Fruit fly (Drosophila melanogaster) whole organism, embryonic: Measurements from ENCODE around the gene sunz.

Experiments used
- BtbVII ChIP-seq: fragments of 200-800 bp; sonication (Bioruptor generic); optimal IDR thresholded peaks from 3 replicates; lab custom pipeline; 2017; ENCODE audit warnings: missing biosample characterization, mild to moderate bottlenecking, missing genetic modification characterization
- CG10267 ChIP-seq: fragments of 200-800 bp; sonication (Bioruptor generic); optimal IDR thresholded peaks from 2 replicates; lab custom pipeline; 2018; ENCODE audit warnings: missing biosample characterization, mild to moderate bottlenecking, missing genetic modification characterization, moderate library complexity
- CG11093 ChIP-seq: fragments of 200-800 bp; sonication (Bioruptor generic); IDR thresholded peaks from 3 replicates; pipeline ENCODE4 v1.3.6; 2022; ENCODE audit warnings: missing biosample characterization, missing genetic modification characterization
- CG11247 ChIP-seq: fragments of 200-800 bp; sonication (Bioruptor generic); IDR thresholded peaks from 2 replicates; pipeline ENCODE4 v1.3.6; 2022; ENCODE audit warnings: missing biosample characterization, missing genetic modification characterization
- CG11696 ChIP-seq: fragments of 200-800 bp; sonication (Bioruptor generic); IDR thresholded peaks from 2 replicates; pipeline ENCODE4 v1.3.6; 2022; ENCODE audit warnings: missing biosample characterization, missing genetic modification characterization
- CG13123 ChIP-seq: fragments of 200-800 bp; sonication (Bioruptor generic); optimal IDR thresholded peaks from 2 replicates; lab custom pipeline; 2016; ENCODE audit warnings: missing biosample characterization, missing genetic modification characterization
- CG13287 ChIP-seq: fragments of 200-800 bp; sonication (Bioruptor generic); IDR thresholded peaks from 2 replicates; pipeline ENCODE4 v1.3.6; 2022; ENCODE audit warnings: missing biosample characterization, missing genetic modification characterization; ENCODE audit not compliant: partially characterized antibody
- CG15479 ChIP-seq: fragments of 200-800 bp; sonication (Bioruptor generic); optimal IDR thresholded peaks from 3 replicates; lab custom pipeline; 2019; ENCODE audit warnings: missing biosample characterization, mild to moderate bottlenecking, missing genetic modification characterization, moderate library complexity
- CG17802 ChIP-seq: fragments of 200-800 bp; sonication (Bioruptor generic); optimal IDR thresholded peaks from 2 replicates; lab custom pipeline; 2018; ENCODE audit warnings: missing biosample characterization, mild to moderate bottlenecking, missing genetic modification characterization, moderate library complexity
- CG17912 ChIP-seq: fragments of 200-800 bp; sonication (Bioruptor generic); optimal IDR thresholded peaks from 2 replicates; lab custom pipeline; 2018; ENCODE audit warnings: missing biosample characterization, mild to moderate bottlenecking, missing genetic modification characterization
- CG18619 ChIP-seq: fragments of 200-800 bp; sonication (Bioruptor generic); optimal IDR thresholded peaks from 3 replicates; lab custom pipeline; 2017; ENCODE audit warnings: missing biosample characterization, mild to moderate bottlenecking, missing genetic modification characterization
- CG2202 ChIP-seq: fragments of 200-800 bp; sonication (Bioruptor generic); optimal IDR thresholded peaks from 2 replicates; lab custom pipeline; 2018; ENCODE audit warnings: missing biosample characterization, mild to moderate bottlenecking, missing genetic modification characterization
- CG3281 ChIP-seq: fragments of 200-800 bp; sonication (Bioruptor generic); optimal IDR thresholded peaks from 3 replicates; lab custom pipeline; 2017; ENCODE audit warnings: missing biosample characterization, mild to moderate bottlenecking, missing genetic modification characterization
- CG33557 ChIP-seq: fragments of 200-800 bp; sonication (Bioruptor generic); optimal IDR thresholded peaks from 2 replicates; lab custom pipeline; 2019; ENCODE audit warnings: missing biosample characterization, mild to moderate bottlenecking, missing genetic modification characterization, moderate library complexity
- CG4730 ChIP-seq: fragments of 200-800 bp; sonication (Bioruptor generic); IDR thresholded peaks from 2 replicates; pipeline ENCODE4 v1.3.6; 2022; ENCODE audit warnings: missing biosample characterization, missing genetic modification characterization
- CG5953 ChIP-seq: fragments of 200-800 bp; sonication (Bioruptor generic); IDR thresholded peaks from 2 replicates; pipeline ENCODE4 v1.3.6; 2022; ENCODE audit warnings: missing biosample characterization, missing genetic modification characterization
- CG6654 ChIP-seq: fragments of 200-800 bp; sonication (Bioruptor generic); optimal IDR thresholded peaks from 2 replicates; lab custom pipeline; 2017; ENCODE audit warnings: missing biosample characterization, mild to moderate bottlenecking, missing genetic modification characterization
- CG6854 ChIP-seq: fragments of 200-800 bp; sonication (Bioruptor generic); optimal IDR thresholded peaks from 3 replicates; lab custom pipeline; 2017; ENCODE audit warnings: missing biosample characterization, mild to moderate bottlenecking, missing genetic modification characterization
- CG8290 ChIP-seq, 3 experiments: fragments of 200-800 bp; sonication (Bioruptor generic); optimal IDR thresholded peaks; 2 replicates each; lab custom pipeline; 2016 to 2019; ENCODE audit warnings: missing biosample characterization in 3 of 3, missing genetic modification characterization in 3 of 3, mild to moderate bottlenecking in 2 of 3, moderate library complexity in 1 of 3
- CG9609 ChIP-seq: fragments of 200-800 bp; sonication (Bioruptor generic); optimal IDR thresholded peaks from 3 replicates; lab custom pipeline; 2016; ENCODE audit warnings: missing biosample characterization, missing genetic modification characterization
- Dip2 ChIP-seq: fragments of 200-800 bp; sonication (Bioruptor generic); IDR thresholded peaks from 2 replicates; pipeline ENCODE4 v1.3.6; 2022; ENCODE audit warnings: missing biosample characterization, missing genetic modification characterization
- HLH3B ChIP-seq: fragments of 200-800 bp; sonication (Bioruptor generic); IDR thresholded peaks from 2 replicates; pipeline ENCODE4 v1.3.6; 2022; ENCODE audit warnings: missing biosample characterization, missing genetic modification characterization
- Hmr ChIP-seq: fragments of 200-800 bp; sonication (Bioruptor generic); optimal IDR thresholded peaks from 3 replicates; lab custom pipeline; 2017; ENCODE audit warnings: mild to moderate bottlenecking, missing biosample characterization, missing genetic modification reagents, missing genetic modification characterization
- MBD-R2 ChIP-seq: fragments of 200-800 bp; sonication (Bioruptor generic); IDR thresholded peaks from 2 replicates; pipeline ENCODE4 v1.3.6; 2022; ENCODE audit warnings: missing biosample characterization, missing genetic modification characterization
- Meics ChIP-seq: fragments of 200-800 bp; sonication (Bioruptor generic); optimal IDR thresholded peaks from 2 replicates; lab custom pipeline; 2017; ENCODE audit warnings: missing biosample characterization, mild to moderate bottlenecking, missing genetic modification characterization
- Myb ChIP-seq: fragments of 200-800 bp; sonication (Bioruptor generic); optimal IDR thresholded peaks from 2 replicates; lab custom pipeline; 2016; ENCODE audit warnings: missing biosample characterization, missing genetic modification characterization
- NFAT ChIP-seq: fragments of 200-800 bp; sonication (Bioruptor generic); IDR thresholded peaks from 2 replicates; pipeline ENCODE4 v1.3.6; 2022; ENCODE audit warnings: missing biosample characterization, missing genetic modification characterization
- Sox102F ChIP-seq: fragments of 200-800 bp; sonication (Bioruptor generic); optimal IDR thresholded peaks from 2 replicates; lab custom pipeline; 2018; ENCODE audit warnings: missing biosample characterization, mild to moderate bottlenecking, missing genetic modification characterization, moderate library complexity
- ase ChIP-seq: fragments of 200-800 bp; sonication (Bioruptor generic); IDR thresholded peaks from 3 replicates; pipeline ENCODE4 v1.3.6; 2022; ENCODE audit warnings: missing biosample characterization, missing genetic modification characterization
- caup ChIP-seq: fragments of 200-800 bp; sonication (Bioruptor generic); optimal IDR thresholded peaks from 3 replicates; lab custom pipeline; 2017; ENCODE audit warnings: missing biosample characterization, mild to moderate bottlenecking, missing genetic modification characterization, moderate library complexity; ENCODE audit not compliant: severe bottlenecking
- corto ChIP-seq: fragments of 200-800 bp; sonication (Bioruptor generic); optimal IDR thresholded peaks from 2 replicates; lab custom pipeline; 2016; ENCODE audit warnings: missing biosample characterization, mild to moderate bottlenecking, missing genetic modification characterization, moderate library complexity
- danr ChIP-seq: fragments of 200-800 bp; sonication (Bioruptor generic); IDR thresholded peaks from 2 replicates; pipeline ENCODE4 v1.3.6; 2022; ENCODE audit warnings: missing biosample characterization, missing genetic modification characterization
- gcm2 ChIP-seq: fragments of 200-800 bp; sonication (Bioruptor generic); optimal IDR thresholded peaks from 2 replicates; lab custom pipeline; 2016; ENCODE audit warnings: missing biosample characterization, missing genetic modification characterization
- gsb-n ChIP-seq: fragments of 200-800 bp; sonication (Bioruptor generic); optimal IDR thresholded peaks from 3 replicates; lab custom pipeline; 2018; ENCODE audit warnings: missing biosample characterization, mild to moderate bottlenecking, missing genetic modification characterization
- ham ChIP-seq: fragments of 200-800 bp; sonication (Bioruptor generic); IDR thresholded peaks from 2 replicates; pipeline ENCODE4 v1.3.6; 2022; ENCODE audit warnings: missing biosample characterization, missing genetic modification characterization
- hbn ChIP-seq: fragments of 200-800 bp; sonication (Bioruptor generic); IDR thresholded peaks from 2 replicates; pipeline ENCODE4 v1.3.6; 2022; ENCODE audit warnings: missing biosample characterization, missing genetic modification characterization; ENCODE audit not compliant: partially characterized antibody
- kah ChIP-seq: fragments of 200-800 bp; sonication (Bioruptor generic); optimal IDR thresholded peaks from 2 replicates; lab custom pipeline; 2018; ENCODE audit warnings: missing biosample characterization, mild to moderate bottlenecking, missing genetic modification characterization
- psq ChIP-seq: fragments of 200-800 bp; sonication (Bioruptor generic); optimal IDR thresholded peaks from 2 replicates; lab custom pipeline; 2017; ENCODE audit warnings: missing biosample characterization, missing genetic modification characterization
- rib ChIP-seq: fragments of 200-800 bp; sonication (Bioruptor generic); IDR thresholded peaks from 2 replicates; pipeline ENCODE4 v1.3.6; 2022; ENCODE audit warnings: missing biosample characterization, missing genetic modification characterization
- salm ChIP-seq: fragments of 200-800 bp; sonication (Bioruptor generic); optimal IDR thresholded peaks from 2 replicates; lab custom pipeline; 2018; ENCODE audit warnings: missing biosample characterization, mild to moderate bottlenecking, missing genetic modification characterization
- sim ChIP-seq: fragments of 200-800 bp; sonication (Bioruptor generic); IDR thresholded peaks from 2 replicates; pipeline ENCODE4 v1.3.6; 2022; ENCODE audit warnings: missing biosample characterization, missing genetic modification characterization
- so ChIP-seq: fragments of 200-800 bp; sonication (Bioruptor generic); IDR thresholded peaks from 3 replicates; pipeline ENCODE4 v1.3.6; 2022; ENCODE audit warnings: missing biosample characterization, missing genetic modification characterization
- sr ChIP-seq: fragments of 200-800 bp; sonication (Bioruptor generic); IDR thresholded peaks from 3 replicates; pipeline ENCODE4 v1.3.6; 2022; ENCODE audit warnings: missing biosample characterization, missing genetic modification characterization
- ssp ChIP-seq: fragments of 200-800 bp; sonication (Bioruptor generic); IDR thresholded peaks from 2 replicates; pipeline ENCODE4 v1.3.6; 2022; ENCODE audit warnings: missing biosample characterization, missing genetic modification characterization
- ttk ChIP-seq: fragments of 200-800 bp; sonication (Bioruptor generic); IDR thresholded peaks from 2 replicates; pipeline ENCODE4 v2.1.2; 2022; ENCODE audit warnings: missing biosample characterization, missing genetic modification characterization
- unc-4 ChIP-seq: fragments of 200-800 bp; sonication (Bioruptor generic); IDR thresholded peaks from 2 replicates; pipeline ENCODE4 v1.3.6; 2022; ENCODE audit warnings: missing biosample characterization, missing genetic modification characterization; ENCODE audit not compliant: partially characterized antibody
- vvl ChIP-seq: fragments of 200-800 bp; sonication (Bioruptor generic); IDR thresholded peaks from 2 replicates; pipeline ENCODE4 v1.3.6; 2022; ENCODE audit warnings: missing biosample characterization, missing genetic modification characterization
- wor ChIP-seq: fragments of 200-800 bp; sonication (Bioruptor generic); IDR thresholded peaks from 2 replicates; pipeline ENCODE4 v1.3.6; 2022; ENCODE audit warnings: missing biosample characterization, missing genetic modification characterization
- zfh1 ChIP-seq: fragments of 200-800 bp; sonication (Bioruptor generic); IDR thresholded peaks from 3 replicates; pipeline ENCODE4 v1.3.6; 2022; ENCODE audit warnings: missing biosample characterization, missing genetic modification characterization

sunz gene

dm6 chr3R:6664371-6665116, 34.6 kb downstream of the sunz start (continued):
- no peak for TF ChIP-seq caup (GFP tag; lab: Kevin White, UChicago)
- TF ChIP-seq Myb (GFP tag; lab: Kevin White, UChicago), result no peak
- no peak for TF ChIP-seq MBD-R2 (GFP tag; lab: Robert Waterston, UW)
- no peak for TF ChIP-seq BtbVII (GFP tag; lab: Kevin White, UChicago)
- no peak for TF ChIP-seq so (GFP tag; lab: Robert Waterston, UW)
- TF ChIP-seq ham (GFP tag; lab: Robert Waterston, UW), result no peak
- TF ChIP-seq CG33557 (GFP tag; lab: Kevin White, UChicago), result no peak
- peak; percentile 29; the same call in 1 of the 2 replicates for TF ChIP-seq vvl (GFP tag; lab: Robert Waterston, UW)
- TF ChIP-seq sr (GFP tag; lab: Robert Waterston, UW), result no peak
- TF ChIP-seq sim (GFP tag; lab: Robert Waterston, UW), result 0 out of 2 replicates have a peak, but pooled peaks have one; percentile 22
- no peak for TF ChIP-seq CG13123 (GFP tag; lab: Kevin White, UChicago)
- peak; percentile 12 for TF ChIP-seq CG17912 (GFP tag; lab: Kevin White, UChicago)
- peak; percentile 58; the same call in 2 of the 3 replicates for TF ChIP-seq zfh1 (GFP tag; lab: Robert Waterston, UW)
- no peak for TF ChIP-seq CG18619 (GFP tag; lab: Kevin White, UChicago)
- TF ChIP-seq danr (GFP tag; lab: Robert Waterston, UW), result no peak
- TF ChIP-seq CG8290 (GFP tag; optimal IDR thresholded peaks at IDR 0.05; lab: Kevin White, UChicago), result no peak
- peak in 1 of 2 experiments; percentile 14 for TF ChIP-seq CG8290 (tag; optimal IDR thresholded peaks at IDR 0.05; lab: Kevin White, UChicago)
- TF ChIP-seq ssp (GFP tag; lab: Robert Waterston, UW), result no peak
- no peak; the same call in 1 of the 2 replicates for TF ChIP-seq CG11247 (GFP tag; lab: Robert Waterston, UW)
- peak; percentile 56 for TF ChIP-seq CG15479 (GFP tag; lab: Kevin White, UChicago)
- peak; percentile 15 for TF ChIP-seq Sox102F (GFP tag; lab: Kevin White, UChicago)
- no peak for TF ChIP-seq CG3281 (GFP tag; lab: Kevin White, UChicago)
- no peak for TF ChIP-seq CG6654 (GFP tag; lab: Kevin White, UChicago)
- TF ChIP-seq kah, result no peak
- TF ChIP-seq gsb-n (tag; lab: Kevin White, UChicago), result no peak
- no peak for TF ChIP-seq corto
- TF ChIP-seq hbn (GFP tag; lab: Robert Waterston, UW), result no peak
- TF ChIP-seq Dip2 (GFP tag; lab: Robert Waterston, UW), result no peak
- TF ChIP-seq CG5953 (GFP tag; lab: Robert Waterston, UW), result no peak
- no peak for TF ChIP-seq Meics (GFP tag; lab: Kevin White, UChicago)
- TF ChIP-seq CG6854 (GFP tag; lab: Kevin White, UChicago), result no peak
- peak; percentile 7 for TF ChIP-seq CG10267 (tag; lab: Kevin White, UChicago)
- no peak for TF ChIP-seq CG17802 (tag; lab: Kevin White, UChicago)
- no peak for TF ChIP-seq wor (GFP tag; lab: Robert Waterston, UW)
- no peak for TF ChIP-seq ttk (GFP tag; lab: Robert Waterston, UW)
- TF ChIP-seq CG11696, result 0 out of 2 replicates have a peak, but pooled peaks have one; percentile 33
- TF ChIP-seq psq (GFP tag; lab: Kevin White, UChicago), result no peak
- peak; percentile 17; the same call in 1 of the 3 replicates for TF ChIP-seq CG11093
- TF ChIP-seq Hmr (GFP tag; lab: Kevin White, UChicago), result no peak
- no peak for TF ChIP-seq salm (tag; lab: Kevin White, UChicago)
- TF ChIP-seq rib (GFP tag; lab: Robert Waterston, UW), result no peak
- TF ChIP-seq CG13287 (GFP tag; lab: Robert Waterston, UW), result peak; percentile 9; the same call in 1 of the 2 replicates
- TF ChIP-seq HLH3B (GFP tag; lab: Robert Waterston, UW), result no peak
- TF ChIP-seq unc-4 (GFP tag; lab: Robert Waterston, UW), result no peak
- no peak for TF ChIP-seq CG4730 (GFP tag; lab: Robert Waterston, UW)
- TF ChIP-seq CG9609, result no peak
- peak; percentile 30 for TF ChIP-seq CG2202 (tag; lab: Kevin White, UChicago)
- TF ChIP-seq gcm2, result no peak
- TF ChIP-seq ase (GFP tag; lab: Robert Waterston, UW), result no peak
- TF ChIP-seq NFAT, result no peak
